Worm (Caenorhabditis elegans): ENCODE results near the gene ZK1127.5.
A peak's percentile ranks its signal among the peaks of the same experiment; 100 is the strongest.

The ZK1127.5 gene

ce11 chrII:7050021-7050722, at the start of gene ZK1127.5, which contains the start of gene tcer-1:
TSS of gene ZK1127.5 (plus strand) at chrII:7050672.
TSS of gene tcer-1 (minus strand) at chrII:7050071.
- no peak for TF ChIP-seq nhr-12 (tag; optimal IDR thresholded peaks at IDR 0.05)
- peak; percentile 40 for TF ChIP-seq snpc-4 (tag; optimal IDR thresholded peaks at IDR 0.05)
- TF ChIP-seq ama-1 (optimal IDR thresholded peaks at IDR 0.05), result no peak
- no peak for TF ChIP-seq egl-27 (tag; optimal IDR thresholded peaks at IDR 0.05)
- no peak for TF ChIP-seq R02D3.7 (tag; optimal IDR thresholded peaks at IDR 0.05)
- TF ChIP-seq sem-4 (tag; optimal IDR thresholded peaks at IDR 0.05), result peak; percentile 41
- TF ChIP-seq alr-1 (tag; optimal IDR thresholded peaks at IDR 0.05), result no peak
- TF ChIP-seq lsy-2 (tag; optimal IDR thresholded peaks at IDR 0.05), result peak in 1 of 2 experiments; percentile 70
- no peak for TF ChIP-seq nhr-237 (tag; optimal IDR thresholded peaks at IDR 0.05)
- TF ChIP-seq C34F6.9 (tag; optimal IDR thresholded peaks at IDR 0.05), result peak; percentile 89
- TF ChIP-seq ceh-82 (tag; optimal IDR thresholded peaks at IDR 0.05), result no peak
- TF ChIP-seq nhr-25 (tag; optimal IDR thresholded peaks at IDR 0.05), result no peak
- no peak for TF ChIP-seq nhr-10 (tag; optimal IDR thresholded peaks at IDR 0.05)
- TF ChIP-seq nhr-6 (tag; optimal IDR thresholded peaks at IDR 0.05), result no peak
- peak; percentile 44 for TF ChIP-seq lin-13 (GFP tag; optimal IDR thresholded peaks at IDR 0.05)
- no peak for TF ChIP-seq dmd-4 (tag; optimal IDR thresholded peaks at IDR 0.05)
- no peak for TF ChIP-seq nhr-11 (tag; optimal IDR thresholded peaks at IDR 0.05)
- TF ChIP-seq nhr-129 (tag; optimal IDR thresholded peaks at IDR 0.05), result peak; percentile 44
- TF ChIP-seq peb-1 (tag; optimal IDR thresholded peaks at IDR 0.05), result no peak
- no peak for TF ChIP-seq zag-1 (tag; optimal IDR thresholded peaks at IDR 0.05)
- no peak for TF ChIP-seq ztf-1 (GFP tag; conservative IDR thresholded peaks at IDR 0.05)
- peak; percentile 69 for TF ChIP-seq unc-55 (GFP tag; optimal IDR thresholded peaks at IDR 0.05)
- peak; percentile 55 for TF ChIP-seq gmeb-1 (tag; optimal IDR thresholded peaks at IDR 0.05)
- TF ChIP-seq lin-39 (tag; optimal IDR thresholded peaks at IDR 0.05), result no peak
- peak; percentile 28 for TF ChIP-seq sma-3 (GFP tag; optimal IDR thresholded peaks at IDR 0.05)
- no peak for TF ChIP-seq elt-3 (tag; optimal IDR thresholded peaks at IDR 0.05)
- TF ChIP-seq ceh-16 (tag; optimal IDR thresholded peaks at IDR 0.05), result no peak
- TF ChIP-seq mbf-1 (tag; optimal IDR thresholded peaks at IDR 0.05), result no peak
- no peak for TF ChIP-seq ZK546.5 (tag; optimal IDR thresholded peaks at IDR 0.05)
- no peak for TF ChIP-seq mdl-1 (tag; optimal IDR thresholded peaks at IDR 0.05)
- TF ChIP-seq fos-1 (tag; optimal IDR thresholded peaks at IDR 0.05), result peak; percentile 1
- TF ChIP-seq nhr-77 (tag; optimal IDR thresholded peaks at IDR 0.05), result no peak
- TF ChIP-seq lin-11 (tag; optimal IDR thresholded peaks at IDR 0.05), result no peak
- TF ChIP-seq Y55F3AM.14 (GFP tag; optimal IDR thresholded peaks at IDR 0.05), result no peak
- no peak for TF ChIP-seq ztf-4 (tag; optimal IDR thresholded peaks at IDR 0.05)
- TF ChIP-seq mab-5 (tag; optimal IDR thresholded peaks at IDR 0.05), result no peak
- TF ChIP-seq elt-1 (tag; optimal IDR thresholded peaks at IDR 0.05), result no peak
- TF ChIP-seq nhr-23 (tag; optimal IDR thresholded peaks at IDR 0.05), result no peak
- peak; percentile 38 for TF ChIP-seq F13H6.1 (tag; optimal IDR thresholded peaks at IDR 0.05)
- TF ChIP-seq sma-9 (GFP tag; optimal IDR thresholded peaks at IDR 0.05), result peak; percentile 4
- no peak for TF ChIP-seq sma-9 (tag; optimal IDR thresholded peaks at IDR 0.05)
- TF ChIP-seq unc-62 (GFP tag; optimal IDR thresholded peaks at IDR 0.05), result no peak
- no peak for TF ChIP-seq blmp-1 (tag; optimal IDR thresholded peaks at IDR 0.05; ENCODE audit: insufficient read depth)
- TF ChIP-seq skn-1 (tag; optimal IDR thresholded peaks at IDR 0.05), result no peak
- no peak for TF ChIP-seq unc-39 (tag; optimal IDR thresholded peaks at IDR 0.05)
- no peak for TF ChIP-seq aly-2 (tag; optimal IDR thresholded peaks at IDR 0.05)
- no peak for TF ChIP-seq ztf-11 (tag; optimal IDR thresholded peaks at IDR 0.05)
- no peak for TF ChIP-seq nhr-21 (tag; optimal IDR thresholded peaks at IDR 0.05)
- TF ChIP-seq crh-2 (tag; optimal IDR thresholded peaks at IDR 0.05), result peak; percentile 32

Measured in whole organism, L2 larva.